Fruit fly (Drosophila melanogaster): ENCODE measurements around the gene Srp14.

Gene Srp14

DNA sequence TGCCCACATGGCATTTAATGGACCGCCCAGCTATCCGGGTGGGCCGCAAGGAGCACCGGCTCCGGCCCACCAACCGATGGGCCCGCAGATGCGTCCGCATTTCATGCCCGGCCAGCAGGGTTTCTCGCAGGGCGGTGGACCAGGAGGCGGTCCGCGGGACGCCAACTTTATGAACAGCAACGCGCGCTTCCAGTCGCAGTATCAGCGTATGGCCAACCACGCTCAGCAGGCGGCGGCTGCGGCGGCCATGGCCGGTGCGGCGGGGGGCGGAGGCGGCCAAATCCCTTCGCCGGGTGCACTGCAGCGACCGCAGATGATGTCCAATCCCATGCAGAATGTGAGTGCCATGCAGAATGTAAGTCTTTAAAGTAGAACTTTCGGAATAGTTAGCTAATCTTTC, 28.3 kb downstream of the Srp14 start:
- TF ChIP-seq Dfd (GFP tag; optimal IDR thresholded peaks at IDR 0.05) (peak; percentile 96), CG9705 (GFP tag; optimal IDR thresholded peaks at IDR 0.05) (no peak)

DNA sequence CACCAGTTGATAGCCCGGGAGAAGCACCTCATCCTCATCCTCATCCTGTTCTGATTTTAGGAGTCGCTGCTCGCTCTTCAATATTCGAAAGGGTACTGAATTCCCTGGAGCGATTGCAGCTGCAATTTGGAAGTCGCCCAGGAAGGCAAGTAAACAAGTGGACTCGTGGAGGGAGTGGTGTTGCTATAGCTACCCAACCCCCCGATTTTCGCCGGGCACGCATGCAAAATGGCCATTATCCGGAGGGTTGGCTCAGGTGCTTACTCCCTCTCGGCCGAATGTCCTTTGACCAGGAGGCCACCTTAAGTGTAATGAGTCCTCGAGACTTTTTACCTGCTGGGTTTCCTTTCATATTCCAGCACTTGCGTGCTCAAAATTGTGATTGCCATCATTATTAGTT, 36.9 kb downstream of the Srp14 start, which contains the start of gene CG15923:
Gene CG15923 (minus strand): TSS at position 101 of the 400 bp plus-strand sequence.
- TF ChIP-seq jim (GFP tag; optimal IDR thresholded peaks at IDR 0.05) (no peak), GATAd (GFP tag; optimal IDR thresholded peaks at IDR 0.05) (no peak), tai (GFP tag; optimal IDR thresholded peaks at IDR 0.05) (no peak), dl (GFP tag; optimal IDR thresholded peaks at IDR 0.05; ENCODE audit: insufficient read depth in 1 of 2, partially characterized antibody in 2 of 2) (no peak), OdsH (GFP tag; optimal IDR thresholded peaks at IDR 0.05) (no peak)

DNA sequence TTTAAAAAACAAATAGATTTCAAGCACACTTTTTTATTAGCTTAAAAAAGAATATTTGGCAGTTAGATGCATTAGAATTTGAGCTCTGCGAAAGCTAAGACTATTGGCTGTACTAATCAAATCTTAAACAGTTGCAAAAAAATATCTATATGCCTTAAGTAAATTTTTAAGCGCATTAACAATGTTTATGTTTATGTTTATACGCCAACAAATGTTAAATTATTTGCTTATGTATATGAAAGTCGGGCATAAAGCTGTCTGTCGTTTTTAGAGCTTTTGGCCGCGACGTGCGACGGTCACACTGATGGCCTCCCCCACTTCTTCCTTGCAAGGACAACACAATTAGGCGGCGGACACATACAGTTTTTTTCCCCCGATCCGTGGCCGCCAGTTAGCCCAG, 37.7 kb downstream of the Srp14 start, which contains the start of gene CG5466:
Gene CG5466 (plus strand): TSS at position 301 of the 400 bp plus-strand sequence.
- TF ChIP-seq HLH106 (tag; optimal IDR thresholded peaks at IDR 0.05) (no peak), br (GFP tag; optimal IDR thresholded peaks at IDR 0.05) (no peak), sv (GFP tag; optimal IDR thresholded peaks at IDR 0.05) (no peak), OdsH (GFP tag; optimal IDR thresholded peaks at IDR 0.05) (no peak), tai (GFP tag; optimal IDR thresholded peaks at IDR 0.05) (no peak), Abd-B (GFP tag; optimal IDR thresholded peaks at IDR 0.05) (no peak), h (GFP tag; optimal IDR thresholded peaks at IDR 0.05) (no peak), Dfd (GFP tag; optimal IDR thresholded peaks at IDR 0.05) (no peak), Vsx2 (GFP tag; optimal IDR thresholded peaks at IDR 0.05; ENCODE audit: partially characterized antibody) (no peak), lola (GFP tag; optimal IDR thresholded peaks at IDR 0.05) (no peak), CG9705 (GFP tag; optimal IDR thresholded peaks at IDR 0.05) (no peak), rgr (GFP tag; optimal IDR thresholded peaks at IDR 0.05) (no peak), ey (GFP tag; optimal IDR thresholded peaks at IDR 0.05) (no peak), fru (GFP tag; optimal IDR thresholded peaks at IDR 0.05) (no peak), Hr78 (GFP tag; optimal IDR thresholded peaks at IDR 0.05) (no peak), Jra (GFP tag; optimal IDR thresholded peaks at IDR 0.05) (no peak), Rel (GFP tag; optimal IDR thresholded peaks at IDR 0.05) (no peak), Rel (tag; optimal IDR thresholded peaks at IDR 0.05) (no peak), Hr83 (GFP tag; optimal IDR thresholded peaks at IDR 0.05; ENCODE audit: poor library complexity, severe bottlenecking) (no peak), dsf (GFP tag; optimal IDR thresholded peaks at IDR 0.05; ENCODE audit: borderline replicate concordance) (no peak)

DNA sequence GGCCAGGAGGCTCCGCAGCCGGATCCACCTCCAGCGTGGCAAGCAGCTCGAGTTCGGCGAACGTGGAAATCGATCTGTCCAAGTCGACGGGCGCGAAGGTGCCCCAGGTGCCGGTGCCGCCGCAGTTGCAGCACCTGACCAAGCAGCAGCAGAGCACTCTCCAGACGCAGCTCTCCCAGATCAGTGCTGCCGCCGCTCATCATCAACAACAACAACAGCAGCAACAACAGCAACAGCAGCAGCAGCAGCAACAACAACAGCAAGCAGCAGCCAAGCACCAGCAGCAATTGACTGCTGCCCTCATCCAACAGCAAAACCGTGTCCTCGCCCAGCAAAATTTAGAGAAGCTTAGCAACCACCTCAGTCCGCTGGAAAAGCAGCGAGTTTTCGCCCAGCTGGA, 39.0 kb downstream of the Srp14 start:
- TF ChIP-seq usp (GFP tag; optimal IDR thresholded peaks at IDR 0.05) (no peak), Dfd (GFP tag; optimal IDR thresholded peaks at IDR 0.05) (peak; percentile 62)

DNA sequence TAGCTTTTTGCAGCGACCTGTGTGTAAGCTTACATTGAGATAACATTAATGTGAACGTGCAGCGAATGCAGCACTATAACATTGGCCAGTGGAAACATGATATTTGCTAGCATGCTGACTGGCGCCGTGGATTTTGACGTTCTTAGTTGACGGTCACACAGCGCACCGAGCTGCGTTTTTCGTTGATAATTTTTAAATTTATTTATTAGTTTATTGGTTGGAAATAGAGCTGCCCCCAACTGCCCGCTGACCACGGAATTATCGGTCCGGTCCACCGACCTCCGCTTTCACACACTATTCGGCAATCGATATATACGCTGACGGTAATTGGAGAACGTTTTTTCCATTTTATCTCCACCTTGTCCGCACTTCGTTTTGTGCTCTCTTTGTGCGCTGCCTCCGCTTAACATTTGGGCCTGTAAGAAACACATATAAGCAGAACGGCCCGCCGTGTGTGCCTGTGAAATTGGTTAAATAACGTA, 41.9 kb downstream of the Srp14 start, which contains the start of gene H:
Gene H (plus strand): TSS at position 134 of the 482 bp plus-strand sequence.
- TF ChIP-seq Hr78 (GFP tag; optimal IDR thresholded peaks at IDR 0.05) (peak; percentile 60), brk (GFP tag; optimal IDR thresholded peaks at IDR 0.05) (no peak), br (GFP tag; optimal IDR thresholded peaks at IDR 0.05) (no peak), Myc (optimal IDR thresholded peaks at IDR 0.05) (no peak), psq (GFP tag; optimal IDR thresholded peaks at IDR 0.05) (peak; percentile 77), OdsH (GFP tag; optimal IDR thresholded peaks at IDR 0.05) (no peak), Abd-B (GFP tag; optimal IDR thresholded peaks at IDR 0.05) (peak; percentile 49), Rel (GFP tag; optimal IDR thresholded peaks at IDR 0.05) (no peak), Rel (tag; optimal IDR thresholded peaks at IDR 0.05) (no peak), pan (optimal IDR thresholded peaks at IDR 0.05) (no peak), Vsx2 (GFP tag; optimal IDR thresholded peaks at IDR 0.05; ENCODE audit: partially characterized antibody) (no peak), CrebA (GFP tag; optimal IDR thresholded peaks at IDR 0.05; ENCODE audit: borderline replicate concordance) (no peak), N (GFP tag; optimal IDR thresholded peaks at IDR 0.05) (peak; percentile 94), Sp1 (GFP tag; optimal IDR thresholded peaks at IDR 0.05) (no peak)

Data from whole organism, wandering third instar larva.